Fruit fly (Drosophila melanogaster): Measurements from ENCODE around the gene CG7290.

DNA sequence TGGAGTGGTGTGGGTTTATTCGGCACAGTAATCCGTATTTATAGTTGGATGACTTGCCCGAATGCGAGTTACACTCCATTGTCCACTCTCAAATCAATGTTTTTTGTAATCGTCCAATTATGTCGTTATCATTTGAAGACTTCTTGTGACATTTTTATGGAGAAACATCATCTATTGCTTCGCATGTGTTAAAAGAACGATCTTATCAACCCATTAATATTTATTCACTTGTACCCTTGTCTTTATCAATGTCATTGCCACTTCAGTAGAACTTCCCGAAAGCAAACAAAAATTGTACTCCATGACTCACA lies 12.1 kb downstream of the CG7290 start:
- TF ChIP-seq usp (GFP tag; optimal IDR thresholded peaks at IDR 0.05): no peak
- TF ChIP-seq pan (optimal IDR thresholded peaks at IDR 0.05): no peak
- no peak for TF ChIP-seq CG8478 (optimal IDR thresholded peaks at IDR 0.05)
- TF ChIP-seq Dll (optimal IDR thresholded peaks at IDR 0.05): no peak
- TF ChIP-seq psq (optimal IDR thresholded peaks at IDR 0.05): no peak

All from whole organism.